Fruit fly (Drosophila melanogaster) whole organism, embryonic: ENCODE data around the gene slp1.
A peak's percentile ranks its signal among the peaks of the same experiment; 100 is the strongest.

ENCODE experiments used
- Antp ChIP-seq: fragments of 200-800 bp; sonication (Bioruptor generic); optimal IDR thresholded peaks from 3 replicates; lab custom pipeline; 2016; ENCODE audit warnings: missing biosample characterization, missing genetic modification characterization
- Awh ChIP-seq: fragments of 200-800 bp; sonication (Bioruptor generic); IDR thresholded peaks from 2 replicates; pipeline ENCODE4, ENCODE4 v1.3.6; 2022; ENCODE audit warnings: missing biosample characterization, missing genetic modification characterization
- CG10274 ChIP-seq: fragments of 200-800 bp; sonication (Bioruptor generic); optimal IDR thresholded peaks from 3 replicates; lab custom pipeline; 2017; ENCODE audit warnings: missing biosample characterization, mild to moderate bottlenecking, missing genetic modification characterization
- CG11560 ChIP-seq: fragments of 200-800 bp; sonication (Bioruptor generic); IDR thresholded peaks from 3 replicates; pipeline ENCODE4 v1.3.6; 2022; ENCODE audit warnings: missing biosample characterization, missing genetic modification characterization
- CG11723 ChIP-seq: fragments of 200-800 bp; sonication (Bioruptor generic); optimal IDR thresholded peaks from 2 replicates; lab custom pipeline; 2017; ENCODE audit warnings: missing biosample characterization, mild to moderate bottlenecking, missing genetic modification characterization
- CG13287 ChIP-seq: fragments of 200-800 bp; sonication (Bioruptor generic); IDR thresholded peaks from 2 replicates; pipeline ENCODE4 v1.3.6; 2022; ENCODE audit warnings: missing biosample characterization, missing genetic modification characterization; ENCODE audit not compliant: partially characterized antibody
- CG13624 ChIP-seq: fragments of 200-800 bp; sonication (Bioruptor generic); optimal IDR thresholded peaks from 2 replicates; lab custom pipeline; 2016; ENCODE audit warnings: missing biosample characterization, missing genetic modification characterization
- CG13775 ChIP-seq: fragments of 200-800 bp; sonication (Bioruptor generic); optimal IDR thresholded peaks from 3 replicates; lab custom pipeline; 2017; ENCODE audit warnings: missing biosample characterization, mild to moderate bottlenecking, missing genetic modification characterization
- CG13894 ChIP-seq: fragments of 200-800 bp; sonication (Bioruptor generic); optimal IDR thresholded peaks from 3 replicates; lab custom pipeline; 2018; ENCODE audit warnings: missing biosample characterization, mild to moderate bottlenecking, missing genetic modification characterization, moderate library complexity
- CG15011 ChIP-seq: fragments of 200-800 bp; sonication (Bioruptor generic); optimal IDR thresholded peaks from 3 replicates; lab custom pipeline; 2018; ENCODE audit warnings: missing biosample characterization, mild to moderate bottlenecking, missing genetic modification characterization
- CG1602 ChIP-seq: fragments of 200-800 bp; sonication (Bioruptor generic); optimal IDR thresholded peaks from 3 replicates; lab custom pipeline; 2016; ENCODE audit warnings: missing biosample characterization, missing genetic modification characterization
- CG16863 ChIP-seq: fragments of 200-800 bp; sonication (Bioruptor generic); optimal IDR thresholded peaks from 3 replicates; lab custom pipeline; 2016; ENCODE audit warnings: missing biosample characterization, missing genetic modification characterization
- CG18599 ChIP-seq: fragments of 200-800 bp; sonication (Bioruptor generic); optimal IDR thresholded peaks from 3 replicates; lab custom pipeline; 2017; ENCODE audit warnings: missing biosample characterization, missing genetic modification characterization, mild to moderate bottlenecking, moderate library complexity, missing genetic modification reagents
- CG2116 ChIP-seq: fragments of 200-800 bp; sonication (Bioruptor generic); optimal IDR thresholded peaks from 3 replicates; lab custom pipeline; 2018; ENCODE audit warnings: missing biosample characterization, mild to moderate bottlenecking, missing genetic modification characterization
- CG2875 ChIP-seq: fragments of 200-800 bp; sonication (Bioruptor generic); optimal IDR thresholded peaks from 2 replicates; lab custom pipeline; 2017; ENCODE audit warnings: missing biosample characterization, mild to moderate bottlenecking, missing genetic modification characterization, missing genetic modification reagents
- CG30403 ChIP-seq: fragments of 200-800 bp; sonication (Bioruptor generic); optimal IDR thresholded peaks from 3 replicates; lab custom pipeline; 2016; ENCODE audit warnings: missing biosample characterization, missing genetic modification characterization
- CG31388 ChIP-seq: fragments of 200-800 bp; sonication (Bioruptor generic); optimal IDR thresholded peaks from 2 replicates; lab custom pipeline; 2016; ENCODE audit warnings: missing biosample characterization, missing genetic modification characterization
- CG33557 ChIP-seq: fragments of 200-800 bp; sonication (Bioruptor generic); optimal IDR thresholded peaks from 2 replicates; lab custom pipeline; 2019; ENCODE audit warnings: missing biosample characterization, mild to moderate bottlenecking, missing genetic modification characterization, moderate library complexity
- CG42726 ChIP-seq: fragments of 200-800 bp; sonication (Bioruptor generic); IDR thresholded peaks from 2 replicates; pipeline ENCODE4 v1.3.6; 2022; ENCODE audit warnings: missing biosample characterization, missing genetic modification characterization; ENCODE audit not compliant: partially characterized antibody
- CG7786 ChIP-seq: fragments of 200-800 bp; sonication (Bioruptor generic); optimal IDR thresholded peaks from 2 replicates; lab custom pipeline; 2016; ENCODE audit warnings: missing biosample characterization, missing genetic modification characterization
- CG9437 ChIP-seq: fragments of 200-800 bp; sonication (Bioruptor generic); optimal IDR thresholded peaks from 2 replicates; lab custom pipeline; 2018; ENCODE audit warnings: missing biosample characterization, mild to moderate bottlenecking, missing genetic modification characterization
- Deaf1 ChIP-seq: fragments of 200-800 bp; optimal IDR thresholded peaks from 3 replicates; lab custom pipeline; 2019; ENCODE audit warnings: missing biosample characterization, mild to moderate bottlenecking, missing genetic modification characterization, moderate library complexity
- H15 ChIP-seq: fragments of 200-800 bp; sonication (Bioruptor generic); IDR thresholded peaks from 3 replicates; pipeline ENCODE4 v1.3.6; 2022; ENCODE audit warnings: missing biosample characterization, missing genetic modification characterization
- Mad ChIP-seq: fragments of 200-800 bp; sonication (Bioruptor generic); optimal IDR thresholded peaks from 2 replicates; lab custom pipeline; 2016; ENCODE audit warnings: missing biosample characterization, missing genetic modification characterization
- Mrtf ChIP-seq: fragments of 200-800 bp; sonication (Bioruptor generic); IDR thresholded peaks from 3 replicates; pipeline ENCODE4 v1.3.6; 2022; ENCODE audit warnings: missing biosample characterization, missing genetic modification characterization
- Myb ChIP-seq: fragments of 200-800 bp; sonication (Bioruptor generic); optimal IDR thresholded peaks from 2 replicates; lab custom pipeline; 2016; ENCODE audit warnings: missing biosample characterization, missing genetic modification characterization
- NC2α ChIP-seq: fragments of 200-800 bp; sonication (Bioruptor generic); optimal IDR thresholded peaks from 2 replicates; lab custom pipeline; 2016; ENCODE audit warnings: missing biosample characterization, missing genetic modification characterization
- Sry-β ChIP-seq: fragments of 200-800 bp; sonication (Bioruptor generic); optimal IDR thresholded peaks from 2 replicates; lab custom pipeline; 2018; ENCODE audit warnings: missing biosample characterization, mild to moderate bottlenecking, missing genetic modification characterization, moderate library complexity
- Ssrp ChIP-seq: fragments of 200-800 bp; sonication (Bioruptor generic); optimal IDR thresholded peaks from 2 replicates; lab custom pipeline; 2018; ENCODE audit warnings: missing biosample characterization, mild to moderate bottlenecking, missing genetic modification characterization, moderate library complexity
- Taf1 ChIP-seq: fragments of 200-800 bp; sonication (Bioruptor generic); IDR thresholded peaks from 2 replicates; pipeline ENCODE4 v1.3.6; 2022; ENCODE audit warnings: missing biosample characterization, missing genetic modification characterization
- Tbp ChIP-seq: fragments of >200 bp; optimal IDR thresholded peaks from 2 replicates; lab custom pipeline; 2018; ENCODE audit warnings: missing biosample characterization, missing genetic modification characterization
- ap ChIP-seq: fragments of 200-800 bp; sonication (Bioruptor generic); IDR thresholded peaks from 2 replicates; pipeline ENCODE4 v1.3.6; 2022; ENCODE audit warnings: missing biosample characterization, missing genetic modification characterization
- cas ChIP-seq: fragments of 200-800 bp; sonication (Bioruptor generic); IDR thresholded peaks from 2 replicates; pipeline ENCODE4 v1.3.6; 2022; ENCODE audit warnings: missing biosample characterization, missing genetic modification characterization
- corto ChIP-seq: fragments of 200-800 bp; sonication (Bioruptor generic); optimal IDR thresholded peaks from 2 replicates; lab custom pipeline; 2016; ENCODE audit warnings: missing biosample characterization, mild to moderate bottlenecking, missing genetic modification characterization, moderate library complexity
- crp ChIP-seq, 2 experiments: fragments of 200-800 bp; sonication (Bioruptor generic); optimal IDR thresholded peaks; 2 replicates in 1 of 2; 3 replicates in 1 of 2; lab custom pipeline; 2017; ENCODE audit warnings: missing biosample characterization in 2 of 2, missing genetic modification characterization in 2 of 2, mild to moderate bottlenecking in 1 of 2, moderate library complexity in 1 of 2
- fd96Cb ChIP-seq: fragments of 200-800 bp; sonication (Bioruptor generic); optimal IDR thresholded peaks from 2 replicates; lab custom pipeline; 2018; ENCODE audit warnings: missing biosample characterization, mild to moderate bottlenecking, missing genetic modification characterization, moderate library complexity
- gcm2 ChIP-seq: fragments of 200-800 bp; sonication (Bioruptor generic); optimal IDR thresholded peaks from 2 replicates; lab custom pipeline; 2016; ENCODE audit warnings: missing biosample characterization, missing genetic modification characterization
- grn ChIP-seq: fragments of 200-800 bp; sonication (Bioruptor generic); optimal IDR thresholded peaks from 3 replicates; lab custom pipeline; 2017; ENCODE audit warnings: missing biosample characterization, missing genetic modification characterization
- kay ChIP-seq: fragments of 200-800 bp; sonication (Bioruptor generic); optimal IDR thresholded peaks from 2 replicates; lab custom pipeline; 2016; ENCODE audit warnings: missing biosample characterization, missing genetic modification characterization
- lov ChIP-seq, 2 experiments: fragments of 200-800 bp in 1 of 2; fragments of >200 bp in 1 of 2; sonication (Bioruptor generic) in 1 of 2; IDR thresholded peaks in 1 of 2; optimal IDR thresholded peaks in 1 of 2; 2 replicates in 1 of 2; 3 replicates in 1 of 2; pipeline versions ENCODE4 v1.3.6 to Lab custom; 2017 to 2022; ENCODE audit warnings: missing biosample characterization in 1 of 2, missing genetic modification characterization in 1 of 2
- prd ChIP-seq, 3 experiments: fragments of >200 bp in 2 of 3; fragments of 200-800 bp in 1 of 3; sonication (Bioruptor generic) in 1 of 3; optimal IDR thresholded peaks in 2 of 3; IDR thresholded peaks in 1 of 3; 2 replicates in 2 of 3; 3 replicates in 1 of 3; pipeline versions ENCODE4 v1.3.6 to Lab custom; 2017 to 2022; ENCODE audit warnings: missing biosample characterization in 1 of 3, missing genetic modification characterization in 1 of 3
- psq ChIP-seq: fragments of 200-800 bp; sonication (Bioruptor generic); optimal IDR thresholded peaks from 2 replicates; lab custom pipeline; 2017; ENCODE audit warnings: missing biosample characterization, missing genetic modification characterization
- ranshi ChIP-seq: fragments of 200-800 bp; sonication (Bioruptor generic); IDR thresholded peaks from 2 replicates; pipeline ENCODE4 v1.3.6; 2022; ENCODE audit warnings: missing biosample characterization, missing genetic modification characterization
- scrt ChIP-seq: fragments of 200-800 bp; sonication (Bioruptor generic); optimal IDR thresholded peaks from 2 replicates; lab custom pipeline; 2018; ENCODE audit warnings: missing biosample characterization, mild to moderate bottlenecking, missing genetic modification characterization, moderate library complexity
- sim ChIP-seq: fragments of 200-800 bp; sonication (Bioruptor generic); IDR thresholded peaks from 2 replicates; pipeline ENCODE4 v1.3.6; 2022; ENCODE audit warnings: missing biosample characterization, missing genetic modification characterization
- slbo ChIP-seq: fragments of 200-800 bp; sonication (Bioruptor generic); IDR thresholded peaks from 2 replicates; pipeline ENCODE4 v1.3.6; 2022; ENCODE audit warnings: missing biosample characterization, missing genetic modification characterization
- stc ChIP-seq: fragments of 200-800 bp; sonication (Bioruptor generic); IDR thresholded peaks from 2 replicates; pipeline ENCODE4 v1.3.6; 2022; ENCODE audit warnings: missing biosample characterization, missing genetic modification characterization
- stwl ChIP-seq: fragments of 200-800 bp; sonication (Bioruptor generic); optimal IDR thresholded peaks from 3 replicates; lab custom pipeline; 2018; ENCODE audit warnings: missing biosample characterization, mild to moderate bottlenecking, missing genetic modification characterization, moderate library complexity
- tap ChIP-seq: fragments of 200-800 bp; optimal IDR thresholded peaks from 3 replicates; lab custom pipeline; 2019; ENCODE audit warnings: missing biosample characterization, mild to moderate bottlenecking, missing genetic modification characterization, moderate library complexity
- wdn ChIP-seq: fragments of 200-800 bp; sonication (Bioruptor generic); IDR thresholded peaks from 2 replicates; pipeline ENCODE4 v1.3.6; 2022; ENCODE audit warnings: missing biosample characterization, missing genetic modification characterization
- zf30C ChIP-seq: fragments of 200-800 bp; sonication (Bioruptor generic); optimal IDR thresholded peaks from 3 replicates; lab custom pipeline; 2018; ENCODE audit warnings: missing biosample characterization, mild to moderate bottlenecking, missing genetic modification characterization

The slp1 gene

dm6 chr2L:3861388-3861787 lies 35.9 kb downstream of the slp1 start (continued):
- TF ChIP-seq CG9437 (GFP tag; lab: Kevin White, UChicago) (no peak), CG30403 (GFP tag; lab: Kevin White, UChicago) (peak; percentile 49), slbo (GFP tag; lab: Robert Waterston, UW) (no peak), corto (no peak), cas (no peak), CG13775 (peak; percentile 65), CG2116 (GFP tag; lab: Kevin White, UChicago) (no peak), CG13894 (tag; lab: Kevin White, UChicago) (no peak), Mad (GFP tag; lab: Kevin White, UChicago) (no peak), Myb (GFP tag; lab: Kevin White, UChicago) (no peak), lov (optimal IDR thresholded peaks at IDR 0.05; lab: Kevin White, UChicago) (no peak), lov (GFP tag; IDR thresholded peaks at IDR 0.05; lab: Robert Waterston, UW) (0 out of 3 replicates have a peak, but pooled peaks have one; percentile 33), NC2α (GFP tag; lab: Kevin White, UChicago) (no peak), CG7786 (GFP tag; lab: Kevin White, UChicago) (peak; percentile 44), CG13287 (GFP tag; lab: Robert Waterston, UW) (no peak), CG33557 (GFP tag; lab: Kevin White, UChicago) (peak; percentile 84), CG18599 (GFP tag; lab: Kevin White, UChicago) (no peak), sim (GFP tag; lab: Robert Waterston, UW) (peak; percentile 66), crp (GFP tag; optimal IDR thresholded peaks at IDR 0.05; lab: Kevin White, UChicago) (no peak), stwl (peak; percentile 8), scrt (GFP tag; lab: Kevin White, UChicago) (no peak), prd (optimal IDR thresholded peaks at IDR 0.05; lab: Kevin White, UChicago) (no peak), prd (GFP tag; IDR thresholded peaks at IDR 0.05; lab: Robert Waterston, UW) (peak; percentile 94), CG1602 (peak; percentile 61), zf30C (GFP tag; lab: Kevin White, UChicago) (peak; percentile 91), CG11560 (tag; lab: Robert Waterston, UW) (no peak), fd96Cb (peak; percentile 58), grn (GFP tag; lab: Kevin White, UChicago) (peak; percentile 45), Taf1 (no peak), Ssrp (tag; lab: Kevin White, UChicago) (peak; percentile 11), gcm2 (GFP tag; lab: Kevin White, UChicago) (no peak), Mrtf (GFP tag; lab: Robert Waterston, UW) (no peak), stc (no peak), wdn (GFP tag; lab: Robert Waterston, UW) (no peak), kay (GFP tag; lab: Kevin White, UChicago) (no peak), Antp (GFP tag; lab: Kevin White, UChicago) (peak; percentile 9), psq (no peak), CG2875 (peak; percentile 10), ap (GFP tag; lab: Robert Waterston, UW) (no peak), Awh (no peak), CG13624 (GFP tag; lab: Kevin White, UChicago) (no peak), Tbp (no peak), CG16863 (GFP tag; lab: Kevin White, UChicago) (peak; percentile 49), H15 (no peak), Deaf1 (tag; lab: Kevin White, UChicago) (no peak), CG31388 (GFP tag; lab: Kevin White, UChicago) (no peak), CG42726 (no peak), CG11723 (GFP tag; lab: Kevin White, UChicago) (no peak), ranshi (GFP tag; lab: Robert Waterston, UW) (no peak), CG10274 (GFP tag; lab: Kevin White, UChicago) (no peak), tap (tag; lab: Kevin White, UChicago) (no peak), Sry-β (GFP tag; lab: Kevin White, UChicago) (no peak), CG15011 (GFP tag; lab: Kevin White, UChicago) (no peak)
